Fruit fly (Drosophila melanogaster) S2 (cell line): ENCODE data around the gene Vsp37A.

Source experiments
- CG8478 ChIP-seq: fragments of >200 bp; optimal IDR thresholded peaks from 2 replicates; lab custom pipeline; 2018
- CTCF ChIP-seq, 2 experiments: fragments of >200 bp; optimal IDR thresholded peaks; 2 replicates each; lab custom pipeline; 2018

DNA sequence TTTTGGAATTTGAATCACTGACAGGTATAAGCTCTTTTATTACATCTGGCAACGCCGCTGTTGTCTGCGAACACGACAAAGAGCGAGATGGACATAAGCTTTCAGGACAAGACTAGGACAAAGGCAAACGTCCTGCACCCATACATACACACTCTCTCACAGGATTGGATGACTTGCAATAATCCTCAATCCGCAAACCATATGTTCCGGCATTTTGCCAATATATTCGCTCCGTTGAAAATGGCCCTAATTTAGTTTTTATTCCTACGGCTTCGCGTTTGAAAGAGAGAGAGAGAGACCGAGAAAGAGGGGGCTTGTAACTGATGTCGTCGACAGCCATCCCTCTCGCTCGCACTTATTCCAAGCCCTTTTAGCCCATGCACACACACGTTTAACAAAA, 32.9 kb downstream of the Vsp37A start:
- no peak for TF ChIP-seq CG8478 (lab: Kevin White, UChicago)
- no peak for TF ChIP-seq CTCF (optimal IDR thresholded peaks at IDR 0.05; lab: Kevin White, UChicago)
